Worm (Caenorhabditis elegans): Measurements from ENCODE around the gene mks-2.

Gene mks-2

ce11 chrII:6177975-6178742 lies 41.1 kb downstream of the mks-2 start:
- peak in 2 of 6 experiments; percentile 24 to 55 for TF ChIP-seq elt-3 (tag; optimal IDR thresholded peaks at IDR 0.05)
- TF ChIP-seq elt-2 (tag; optimal IDR thresholded peaks at IDR 0.05): peak; percentile 81
- TF ChIP-seq lin-14 (GFP tag; optimal IDR thresholded peaks at IDR 0.05): peak; percentile 1
- TF ChIP-seq isw-1 (GFP tag; IDR thresholded peaks at IDR 0.05): no peak
- TF ChIP-seq tlp-1 (tag; optimal IDR thresholded peaks at IDR 0.05): peak; percentile 71
- TF ChIP-seq ceh-63 (GFP tag; optimal IDR thresholded peaks at IDR 0.05): no peak
- TF ChIP-seq nhr-20 (tag; optimal IDR thresholded peaks at IDR 0.05): no peak
- TF ChIP-seq blmp-1 (tag; optimal IDR thresholded peaks at IDR 0.05): peak; percentile 56
- TF ChIP-seq sox-4 (tag; optimal IDR thresholded peaks at IDR 0.05): no peak
- no peak for TF ChIP-seq pax-3 (tag; optimal IDR thresholded peaks at IDR 0.05)

- TF ChIP-seq nhr-85 (tag) (peak; percentile 91), sptf-1 (tag; optimal IDR thresholded peaks at IDR 0.05) (no peak), elt-3 (tag; optimal IDR thresholded peaks at IDR 0.05) (peak in 2 of 6 experiments; percentile 12 to 26), rnt-1 (tag; optimal IDR thresholded peaks at IDR 0.05) (peak; percentile 24), unc-62 (GFP tag; optimal IDR thresholded peaks at IDR 0.05) (no peak), lsy-2 (tag; optimal IDR thresholded peaks at IDR 0.05) (peak in 1 of 2 experiments; percentile 31), efl-1 (optimal IDR thresholded peaks at IDR 0.05) (no peak), efl-1 (GFP tag; optimal IDR thresholded peaks at IDR 0.05 in 1 of 2) (peak in 1 of 2 experiments; percentile 40), irx-1 (tag; optimal IDR thresholded peaks at IDR 0.05) (no peak), dsc-1 (tag; optimal IDR thresholded peaks at IDR 0.05) (peak; percentile 39), zag-1 (tag; optimal IDR thresholded peaks at IDR 0.05) (no peak), blmp-1 (tag; optimal IDR thresholded peaks at IDR 0.05) (peak; percentile 61), lin-14 (GFP tag; optimal IDR thresholded peaks at IDR 0.05) (peak; percentile 81), lin-39 (tag; optimal IDR thresholded peaks at IDR 0.05) (peak; percentile 42), nhr-19 (GFP tag; conservative IDR thresholded peaks at IDR 0.05) (peak; percentile 56), nhr-71 (tag; optimal IDR thresholded peaks at IDR 0.05) (peak; percentile 60), nhr-47 (tag; optimal IDR thresholded peaks at IDR 0.05) (peak; percentile 7), unc-130 (tag; optimal IDR thresholded peaks at IDR 0.05) (peak; percentile 20), snu-23 (GFP tag; optimal IDR thresholded peaks at IDR 0.05) (peak; percentile 30), nhr-20 (tag; optimal IDR thresholded peaks at IDR 0.05) (peak; percentile 50), C16A3.4 (tag; optimal IDR thresholded peaks at IDR 0.05) (no peak)
Observed at ce11 chrII:6176154-6176897, 42.9 kb downstream of the mks-2 start.

ce11 chrII:6175027-6175426 lies 44.2 kb downstream of the mks-2 start:
- TF ChIP-seq lin-14 (GFP tag; optimal IDR thresholded peaks at IDR 0.05) (peak; percentile 78), ztf-11 (tag; optimal IDR thresholded peaks at IDR 0.05) (no peak), zag-1 (tag; optimal IDR thresholded peaks at IDR 0.05) (no peak), mep-1 (tag; optimal IDR thresholded peaks at IDR 0.05) (no peak), ceh-82 (tag; optimal IDR thresholded peaks at IDR 0.05) (peak in 1 of 3 experiments; percentile 35), ets-5 (GFP tag; IDR thresholded peaks at IDR 0.05) (no peak), nhr-85 (tag) (no peak)

ce11 chrII:6173400-6173799 lies 45.8 kb downstream of the mks-2 start, which contains the start of gene F40H3.2:
F40H3.2 (plus strand) TSS chrII:6173649.
- TF ChIP-seq lin-13 (GFP tag; optimal IDR thresholded peaks at IDR 0.05) (no peak), nhr-28 (tag; optimal IDR thresholded peaks at IDR 0.05) (no peak), pqm-1 (tag; optimal IDR thresholded peaks at IDR 0.05) (no peak), zip-4 (GFP tag; optimal IDR thresholded peaks at IDR 0.05) (no peak), efl-3 (GFP tag; optimal IDR thresholded peaks at IDR 0.05) (no peak), ceh-8 (GFP tag; optimal IDR thresholded peaks at IDR 0.05) (no peak), blmp-1 (tag; optimal IDR thresholded peaks at IDR 0.05) (peak; percentile 50), nhr-84 (tag; optimal IDR thresholded peaks at IDR 0.05) (no peak), nhr-77 (tag; optimal IDR thresholded peaks at IDR 0.05) (no peak), ces-1 (GFP tag; optimal IDR thresholded peaks at IDR 0.05) (no peak), F16B12.6 (tag; optimal IDR thresholded peaks at IDR 0.05) (no peak), nhr-85 (tag) (peak; percentile 75), unc-86 (tag; optimal IDR thresholded peaks at IDR 0.05) (no peak), isw-1 (GFP tag; IDR thresholded peaks at IDR 0.05) (no peak), alr-1 (tag; optimal IDR thresholded peaks at IDR 0.05; ENCODE audit: borderline replicate concordance) (no peak), lin-14 (GFP tag; optimal IDR thresholded peaks at IDR 0.05) (peak; percentile 59), nhr-19 (GFP tag; conservative IDR thresholded peaks at IDR 0.05) (no peak), unc-62 (GFP tag; optimal IDR thresholded peaks at IDR 0.05) (no peak), nhr-11 (tag; optimal IDR thresholded peaks at IDR 0.05) (no peak), efl-1 (optimal IDR thresholded peaks at IDR 0.05) (no peak), efl-1 (GFP tag; optimal IDR thresholded peaks at IDR 0.05 in 1 of 2) (no peak), sup-37 (GFP tag; optimal IDR thresholded peaks at IDR 0.05) (no peak)
